Fruit fly (Drosophila melanogaster): ENCODE measurements around the gene CG9040.
A peak's percentile ranks its signal among the peaks of the same experiment; 100 is the strongest.

Gene CG9040

dm6 chr3L:14028485-14029384 lies 41.1 kb downstream of the CG9040 start, which contains the start of gene Ptip (continued):
- TF ChIP-seq dpn (GFP tag; optimal IDR thresholded peaks at IDR 0.05) = peak; percentile 12 to 16
- no peak for TF ChIP-seq lmd (GFP tag; IDR thresholded peaks at IDR 0.05)
- peak; percentile 97 for TF ChIP-seq CG42726 (GFP tag; IDR thresholded peaks at IDR 0.05; ENCODE audit: partially characterized antibody)
- no peak for TF ChIP-seq gcm2 (GFP tag; optimal IDR thresholded peaks at IDR 0.05)
- 0 out of 3 replicates have a peak, but pooled peaks have one; percentile 43 for TF ChIP-seq C15 (GFP tag; IDR thresholded peaks at IDR 0.05)
- peak; percentile 75 for TF ChIP-seq YL-1 (GFP tag; optimal IDR thresholded peaks at IDR 0.05)
- TF ChIP-seq vvl (GFP tag; IDR thresholded peaks at IDR 0.05) = peak; percentile 71
- TF ChIP-seq CG2129 (GFP tag; IDR thresholded peaks at IDR 0.05; ENCODE audit: partially characterized antibody) = peak; percentile 89

dm6 chr3L:14031171-14032126 lies 43.8 kb downstream of the CG9040 start, which contains the start of the genes CG6650 and endos:
CG6650 (plus strand) TSS chr3L:14031450.
endos (minus strand) TSS chr3L:14031706.
- TF ChIP-seq mam (GFP tag; optimal IDR thresholded peaks at IDR 0.05) = peak; percentile 19
- TF ChIP-seq CG14441 (GFP tag; IDR thresholded peaks at IDR 0.05) = 0 out of 2 replicates have a peak, but pooled peaks have one; percentile 28
- peak; percentile 60 for TF ChIP-seq mirr (GFP tag; optimal IDR thresholded peaks at IDR 0.05)
- TF ChIP-seq CG4854 (GFP tag; optimal IDR thresholded peaks at IDR 0.05) = no peak
- TF ChIP-seq Dp (GFP tag; optimal IDR thresholded peaks at IDR 0.05) = peak; percentile 50
- TF ChIP-seq odd (GFP tag; optimal IDR thresholded peaks at IDR 0.05) = no peak
- peak; percentile 50 for TF ChIP-seq Fer1 (GFP tag; optimal IDR thresholded peaks at IDR 0.05)
- peak; percentile 63 for TF ChIP-seq CG12391 (tag; optimal IDR thresholded peaks at IDR 0.05)
- peak; percentile 59 for TF ChIP-seq hbn (GFP tag; IDR thresholded peaks at IDR 0.05; ENCODE audit: partially characterized antibody)
- TF ChIP-seq CG5953 (GFP tag; IDR thresholded peaks at IDR 0.05) = no peak
- TF ChIP-seq ro (GFP tag; IDR thresholded peaks at IDR 0.05) = no peak
- peak; percentile 27 for TF ChIP-seq D19A (tag; optimal IDR thresholded peaks at IDR 0.05)
- peak; percentile 59 for TF ChIP-seq Elba2 (GFP tag; optimal IDR thresholded peaks at IDR 0.05)
- no peak for TF ChIP-seq sr (GFP tag; IDR thresholded peaks at IDR 0.05)
- TF ChIP-seq CG14014 (GFP tag; IDR thresholded peaks at IDR 0.05) = peak; percentile 28; the same call in 1 of the 2 replicates
- TF ChIP-seq Hand (GFP tag; optimal IDR thresholded peaks at IDR 0.05) = peak; percentile 50
- TF ChIP-seq bbx (GFP tag; IDR thresholded peaks at IDR 0.05; ENCODE audit: partially characterized antibody) = peak; percentile 71
- peak; percentile 70 for TF ChIP-seq row (GFP tag; IDR thresholded peaks at IDR 0.05)
- peak; percentile 76 for TF ChIP-seq MESR4 (GFP tag; optimal IDR thresholded peaks at IDR 0.05)
- peak; percentile 38 for TF ChIP-seq Hey (tag; optimal IDR thresholded peaks at IDR 0.05)
- TF ChIP-seq gcm (GFP tag; optimal IDR thresholded peaks at IDR 0.05) = peak; percentile 7
- TF ChIP-seq lbe (GFP tag; optimal IDR thresholded peaks at IDR 0.05) = peak; percentile 47
- peak; percentile 4 for TF ChIP-seq CG13624 (GFP tag; optimal IDR thresholded peaks at IDR 0.05)
- TF ChIP-seq tin (GFP tag; optimal IDR thresholded peaks at IDR 0.05) = peak; percentile 37
- peak; percentile 24 for TF ChIP-seq dmrt11E (tag; optimal IDR thresholded peaks at IDR 0.05)
- no peak for TF ChIP-seq ase (GFP tag; IDR thresholded peaks at IDR 0.05)
- TF ChIP-seq CG18262 (tag; optimal IDR thresholded peaks at IDR 0.05) = peak; percentile 56
- TF ChIP-seq CG9932 (GFP tag; IDR thresholded peaks at IDR 0.05) = peak; percentile 58
- peak; percentile 66; the same call in 2 of the 3 replicates for TF ChIP-seq CG34224 (GFP tag; IDR thresholded peaks at IDR 0.05; ENCODE audit: partially characterized antibody)
- TF ChIP-seq CG2712 (tag; optimal IDR thresholded peaks at IDR 0.05) = peak; percentile 54
- peak; percentile 74 for TF ChIP-seq tna (GFP tag; IDR thresholded peaks at IDR 0.05; ENCODE audit: partially characterized antibody)
- TF ChIP-seq Dref (GFP tag; IDR thresholded peaks at IDR 0.05) = peak; percentile 91
- TF ChIP-seq az2 (GFP tag; optimal IDR thresholded peaks at IDR 0.05) = peak; percentile 14
- TF ChIP-seq CG2120 (GFP tag; optimal IDR thresholded peaks at IDR 0.05) = peak; percentile 22
- peak; percentile 63 for TF ChIP-seq trem (tag; optimal IDR thresholded peaks at IDR 0.05)
- peak; percentile 64; the same call in 2 of the 3 replicates for TF ChIP-seq CG17361 (GFP tag; IDR thresholded peaks at IDR 0.05)
